Worm (Caenorhabditis elegans): ENCODE data around the gene pezo-1.

DNA sequence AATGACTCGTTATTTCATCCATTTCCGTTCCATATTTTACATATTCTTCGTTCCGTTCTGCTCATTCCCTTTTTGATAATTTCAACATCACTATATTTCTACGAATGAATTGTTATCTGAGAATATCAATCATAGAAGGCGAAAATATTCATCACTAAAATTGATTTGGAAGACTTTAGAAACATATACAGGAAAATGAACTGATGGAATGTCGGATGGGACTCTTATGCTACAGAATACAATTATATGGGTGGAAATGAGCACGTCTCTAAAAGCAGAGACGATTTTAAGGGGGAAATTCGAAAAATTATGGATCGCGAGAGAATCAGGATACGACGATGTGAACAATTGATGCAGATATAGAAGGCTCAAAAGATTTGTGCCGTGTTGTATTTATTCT, 46.3 kb downstream of the pezo-1 start:
- no peak for TF ChIP-seq daf-8 (GFP tag; IDR thresholded peaks at IDR 0.05)
- no peak for TF ChIP-seq zag-1 (tag; optimal IDR thresholded peaks at IDR 0.05)
- no peak for TF ChIP-seq ceh-28 (tag; optimal IDR thresholded peaks at IDR 0.05)
- no peak for TF ChIP-seq nhr-11 (tag; optimal IDR thresholded peaks at IDR 0.05)
- TF ChIP-seq unc-130 (GFP tag; optimal IDR thresholded peaks at IDR 0.05) = no peak
- peak; percentile 31 for TF ChIP-seq ama-1 (optimal IDR thresholded peaks at IDR 0.05)
- TF ChIP-seq lin-13 (GFP tag; optimal IDR thresholded peaks at IDR 0.05) = no peak
- no peak for TF ChIP-seq aly-2 (tag; optimal IDR thresholded peaks at IDR 0.05)
- TF ChIP-seq fos-1 (tag; optimal IDR thresholded peaks at IDR 0.05) = no peak

Measured in whole organism, L4 larva.